Worm (Caenorhabditis elegans) whole organism, midembryonic: ENCODE measurements around the gene nhr-7.

Experiments
- T22C8.4 ChIP-seq: fragments of 200-800 bp; sonication (Bioruptor generic); IDR thresholded peaks from 2 replicates; pipeline ENCODE4 v1.3.6; 2022; ENCODE audit warnings: missing genetic modification characterization, missing compliant biosample characterization
- cog-1 ChIP-seq: sonication (generic microtip); optimal IDR thresholded peaks from 2 replicates; lab custom pipeline; 2016; ENCODE audit warnings: missing genetic modification characterization, missing compliant biosample characterization
- flt-1 ChIP-seq: fragments of 200-800 bp; sonication (Bioruptor generic); IDR thresholded peaks from 2 replicates; pipeline ENCODE4 v1.3.6; 2022; ENCODE audit warnings: missing genetic modification characterization, missing compliant biosample characterization
- med-1 ChIP-seq: sonication (generic microtip); optimal IDR thresholded peaks from 2 replicates; lab custom pipeline; 2017; ENCODE audit warnings: missing genetic modification characterization, mild to moderate bottlenecking, missing compliant biosample characterization, antibody characterized with exemption, missing genetic modification reagents; ENCODE audit not compliant: insufficient read depth
- ref-1 ChIP-seq: fragments of 200-800 bp; sonication (Bioruptor generic); conservative IDR thresholded peaks from 2 replicates; pipeline ENCODE4 v1.3.6; 2022; ENCODE audit warnings: missing genetic modification reagents, missing genetic modification characterization, missing compliant biosample characterization
- tab-1 ChIP-seq: fragments of 200-800 bp; sonication (Bioruptor generic); IDR thresholded peaks from 2 replicates; pipeline ENCODE4 v1.3.6; 2022; ENCODE audit warnings: missing genetic modification characterization, missing compliant biosample characterization
- ztf-23 ChIP-seq: fragments of 200-800 bp; sonication (Bioruptor generic); IDR thresholded peaks from 2 replicates; pipeline ENCODE4 v1.3.6; 2022; ENCODE audit warnings: missing genetic modification reagents, missing genetic modification characterization, missing compliant biosample characterization

- TF ChIP-seq ref-1 (GFP tag; lab: Robert Waterston, UW) (no peak), cog-1 (tag; lab: Kevin White, UChicago) (no peak), ztf-23 (GFP tag; lab: Robert Waterston, UW) (no peak), T22C8.4 (GFP tag; lab: Robert Waterston, UW) (no peak), tab-1 (GFP tag; lab: Robert Waterston, UW) (no peak), med-1 (no peak), flt-1 (GFP tag; lab: Robert Waterston, UW) (no peak)
Measured at ce11 chrIV:11315688-11316087, 44.5 kb upstream of the nhr-7 start.
